Worm (Caenorhabditis elegans): ENCODE results near the gene F36G9.7.

DNA sequence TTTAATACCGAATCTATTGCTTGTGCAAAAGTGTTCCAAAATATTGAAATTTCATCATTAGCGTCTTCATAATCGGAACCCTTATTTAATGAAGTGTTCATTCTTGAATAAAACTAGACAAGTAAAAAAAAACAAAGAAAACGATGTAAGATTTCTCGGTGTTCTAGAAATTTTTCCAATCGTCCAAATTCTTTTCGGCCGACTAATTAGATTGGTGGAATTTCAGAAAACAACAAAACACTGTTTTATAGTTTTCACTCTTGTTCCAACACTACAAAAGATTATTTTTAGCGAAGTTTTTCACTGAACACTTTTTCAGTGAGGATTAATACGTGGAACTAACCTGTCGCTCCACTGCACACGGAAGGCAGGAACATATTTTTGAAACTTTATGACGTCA is 16.8 kb downstream of the F36G9.7 start, which contains the start of gene srw-56:
- TF ChIP-seq elt-3 (tag; optimal IDR thresholded peaks at IDR 0.05) (no peak), C16A3.4 (tag; optimal IDR thresholded peaks at IDR 0.05) (no peak), mep-1 (tag; optimal IDR thresholded peaks at IDR 0.05) (no peak), Y116A8C.19 (tag; optimal IDR thresholded peaks at IDR 0.05; ENCODE audit: borderline replicate concordance) (no peak), unc-62 (GFP tag; optimal IDR thresholded peaks at IDR 0.05) (no peak), mdl-1 (tag; optimal IDR thresholded peaks at IDR 0.05) (no peak), zip-4 (GFP tag; optimal IDR thresholded peaks at IDR 0.05) (no peak), tbx-2 (tag; optimal IDR thresholded peaks at IDR 0.05) (no peak), ama-1 (optimal IDR thresholded peaks at IDR 0.05) (no peak), ces-1 (GFP tag; optimal IDR thresholded peaks at IDR 0.05) (no peak), isw-1 (GFP tag; IDR thresholded peaks at IDR 0.05) (no peak), mab-9 (GFP tag; IDR thresholded peaks at IDR 0.05) (no peak), F16B12.6 (tag; optimal IDR thresholded peaks at IDR 0.05) (no peak)
